Worm (Caenorhabditis elegans): Measurements from ENCODE around the gene mec-3.

Gene mec-3

ce11 chrIV:10462608-10463007, 941 bp upstream of the mec-3 start:
- TF ChIP-seq ceh-36 (tag; optimal IDR thresholded peaks at IDR 0.05) (no peak), pes-1 (GFP tag; IDR thresholded peaks at IDR 0.05) (no peak), scrt-1 (GFP tag; IDR thresholded peaks at IDR 0.05) (no peak), hmg-4 (GFP tag; optimal IDR thresholded peaks at IDR 0.05) (no peak), ets-7 (tag; optimal IDR thresholded peaks at IDR 0.05) (no peak), tbx-11 (GFP tag; IDR thresholded peaks at IDR 0.05) (no peak), hnd-1 (tag; optimal IDR thresholded peaks at IDR 0.05) (no peak), tra-4 (tag; optimal IDR thresholded peaks at IDR 0.05) (no peak)

ce11 chrIV:10457137-10457536, 4.5 kb downstream of the mec-3 start, which contains the start of gene srb-17:
Gene srb-17, minus strand, starts transcription at chrIV:10457237.
- no peak for TF ChIP-seq aly-1 (tag; optimal IDR thresholded peaks at IDR 0.05)
- no peak for TF ChIP-seq ets-7 (tag; optimal IDR thresholded peaks at IDR 0.05)
- TF ChIP-seq ceh-36 (tag; optimal IDR thresholded peaks at IDR 0.05) = no peak
- TF ChIP-seq pes-1 (GFP tag; IDR thresholded peaks at IDR 0.05) = no peak
- TF ChIP-seq hmbx-1 (tag; optimal IDR thresholded peaks at IDR 0.05) = no peak
- no peak for TF ChIP-seq scrt-1 (GFP tag; IDR thresholded peaks at IDR 0.05)
- no peak for TF ChIP-seq F13C5.2 (tag; optimal IDR thresholded peaks at IDR 0.05)
- TF ChIP-seq hmg-4 (GFP tag; optimal IDR thresholded peaks at IDR 0.05) = no peak
- no peak for TF ChIP-seq tbx-11 (GFP tag; IDR thresholded peaks at IDR 0.05)
- TF ChIP-seq B0310.2 (tag; optimal IDR thresholded peaks at IDR 0.05) = no peak

ce11 chrIV:10453001-10453400, 8.7 kb downstream of the mec-3 start, which contains the start of gene F01D4.8:
Gene F01D4.8, minus strand, starts transcription at chrIV:10453101.
- no peak for TF ChIP-seq ceh-13 (GFP tag; optimal IDR thresholded peaks at IDR 0.05)
- TF ChIP-seq tra-4 (tag; optimal IDR thresholded peaks at IDR 0.05) = no peak
- no peak for TF ChIP-seq tbx-37 (GFP tag; conservative IDR thresholded peaks at IDR 0.05)
- TF ChIP-seq ets-7 (tag; optimal IDR thresholded peaks at IDR 0.05) = no peak
- TF ChIP-seq flt-1 (GFP tag; IDR thresholded peaks at IDR 0.05) = no peak

ce11 chrIV:10449799-10450198, 11.9 kb downstream of the mec-3 start, which contains the start of gene F13B12.4:
Gene F13B12.4, minus strand, starts transcription at chrIV:10449899.
- no peak for TF ChIP-seq tbx-11 (GFP tag; IDR thresholded peaks at IDR 0.05)
- TF ChIP-seq hmg-4 (GFP tag; optimal IDR thresholded peaks at IDR 0.05) = no peak
- no peak for TF ChIP-seq ceh-36 (tag; optimal IDR thresholded peaks at IDR 0.05)
- TF ChIP-seq B0310.2 (tag; optimal IDR thresholded peaks at IDR 0.05) = no peak
- no peak for TF ChIP-seq ceh-13 (GFP tag; optimal IDR thresholded peaks at IDR 0.05)
- TF ChIP-seq hnd-1 (tag; optimal IDR thresholded peaks at IDR 0.05) = no peak
- TF ChIP-seq sea-1 (GFP tag; conservative IDR thresholded peaks at IDR 0.05) = no peak
- no peak for TF ChIP-seq pes-1 (GFP tag; IDR thresholded peaks at IDR 0.05)
- TF ChIP-seq ama-1 (optimal IDR thresholded peaks at IDR 0.05) = no peak
- TF ChIP-seq F13C5.2 (tag; optimal IDR thresholded peaks at IDR 0.05) = no peak
- no peak for TF ChIP-seq flt-1 (GFP tag; IDR thresholded peaks at IDR 0.05)
- no peak for TF ChIP-seq hmbx-1 (tag; optimal IDR thresholded peaks at IDR 0.05)
- TF ChIP-seq scrt-1 (GFP tag; IDR thresholded peaks at IDR 0.05) = no peak
- no peak for TF ChIP-seq aly-1 (tag; optimal IDR thresholded peaks at IDR 0.05)
- TF ChIP-seq tra-4 (tag; optimal IDR thresholded peaks at IDR 0.05) = no peak
- no peak for TF ChIP-seq ets-7 (tag; optimal IDR thresholded peaks at IDR 0.05)
- no peak for TF ChIP-seq tbx-37 (GFP tag; conservative IDR thresholded peaks at IDR 0.05)

ce11 chrIV:10443510-10443909, 18.2 kb downstream of the mec-3 start, which contains the start of gene F13B12.7:
Gene F13B12.7, plus strand, starts transcription at chrIV:10443810.
- TF ChIP-seq ceh-13 (GFP tag; optimal IDR thresholded peaks at IDR 0.05) (no peak), pes-1 (GFP tag; IDR thresholded peaks at IDR 0.05) (no peak), ceh-36 (tag; optimal IDR thresholded peaks at IDR 0.05) (no peak), ets-7 (tag; optimal IDR thresholded peaks at IDR 0.05) (no peak)

- TF ChIP-seq tbx-37 (GFP tag; conservative IDR thresholded peaks at IDR 0.05) (no peak), sea-1 (GFP tag; conservative IDR thresholded peaks at IDR 0.05) (no peak), B0310.2 (tag; optimal IDR thresholded peaks at IDR 0.05) (no peak), hmg-4 (GFP tag; optimal IDR thresholded peaks at IDR 0.05) (no peak), aly-1 (tag; optimal IDR thresholded peaks at IDR 0.05) (no peak), ceh-36 (tag; optimal IDR thresholded peaks at IDR 0.05) (no peak), hmbx-1 (tag; optimal IDR thresholded peaks at IDR 0.05) (no peak), ets-7 (tag; optimal IDR thresholded peaks at IDR 0.05) (no peak), ceh-13 (GFP tag; optimal IDR thresholded peaks at IDR 0.05) (no peak), flt-1 (GFP tag; IDR thresholded peaks at IDR 0.05) (no peak), ama-1 (optimal IDR thresholded peaks at IDR 0.05) (no peak), tra-4 (tag; optimal IDR thresholded peaks at IDR 0.05) (no peak), scrt-1 (GFP tag; IDR thresholded peaks at IDR 0.05) (no peak), hnd-1 (tag; optimal IDR thresholded peaks at IDR 0.05) (no peak), pes-1 (GFP tag; IDR thresholded peaks at IDR 0.05) (no peak), F13C5.2 (tag; optimal IDR thresholded peaks at IDR 0.05) (no peak), tbx-11 (GFP tag; IDR thresholded peaks at IDR 0.05) (no peak)
Measured at ce11 chrIV:10442904-10443303, 18.8 kb downstream of the mec-3 start.

- no peak for TF ChIP-seq tbx-37 (GFP tag; conservative IDR thresholded peaks at IDR 0.05)
- TF ChIP-seq F13C5.2 (tag; optimal IDR thresholded peaks at IDR 0.05) = no peak
- no peak for TF ChIP-seq ama-1 (optimal IDR thresholded peaks at IDR 0.05)
- no peak for TF ChIP-seq flt-1 (GFP tag; IDR thresholded peaks at IDR 0.05)
Measured at ce11 chrIV:10438901-10439300, 22.8 kb downstream of the mec-3 start, which contains the start of gene F13B12.3. Gene F13B12.3, plus strand, starts transcription at chrIV:10439123.

- TF ChIP-seq ceh-13 (GFP tag; optimal IDR thresholded peaks at IDR 0.05) (no peak), flt-1 (GFP tag; IDR thresholded peaks at IDR 0.05) (no peak), sea-1 (GFP tag; conservative IDR thresholded peaks at IDR 0.05) (no peak), tbx-11 (GFP tag; IDR thresholded peaks at IDR 0.05) (no peak), ama-1 (optimal IDR thresholded peaks at IDR 0.05) (no peak), tra-4 (tag; optimal IDR thresholded peaks at IDR 0.05) (no peak), pes-1 (GFP tag; IDR thresholded peaks at IDR 0.05) (no peak), hnd-1 (tag; optimal IDR thresholded peaks at IDR 0.05) (no peak)
Measured at ce11 chrIV:10437114-10437513, 24.6 kb downstream of the mec-3 start.
